Fruit fly (Drosophila melanogaster) whole organism, embryonic: ENCODE results near the gene CG34134.

ENCODE experiments used
- Atf6 ChIP-seq: fragments of 200-800 bp; sonication (Bioruptor generic); IDR thresholded peaks from 2 replicates; pipeline ENCODE4 v1.3.6; 2022; ENCODE audit warnings: missing biosample characterization, missing genetic modification characterization
- Awh ChIP-seq: fragments of 200-800 bp; sonication (Bioruptor generic); IDR thresholded peaks from 2 replicates; pipeline ENCODE4, ENCODE4 v1.3.6; 2022; ENCODE audit warnings: missing biosample characterization, missing genetic modification characterization
- Bdp1 ChIP-seq: fragments of 200-800 bp; sonication (Bioruptor generic); optimal IDR thresholded peaks from 3 replicates; lab custom pipeline; 2016; ENCODE audit warnings: missing biosample characterization, missing genetic modification characterization
- CG10565 ChIP-seq: fragments of 200-800 bp; sonication (Bioruptor generic); optimal IDR thresholded peaks from 3 replicates; lab custom pipeline; 2016; ENCODE audit warnings: missing biosample characterization, mild to moderate bottlenecking, missing genetic modification characterization
- CG12155 ChIP-seq: fragments of 200-800 bp; sonication (Bioruptor generic); optimal IDR thresholded peaks from 3 replicates; lab custom pipeline; 2016; ENCODE audit warnings: missing biosample characterization, missing genetic modification characterization
- CG12391 ChIP-seq: fragments of 200-800 bp; sonication (Bioruptor generic); optimal IDR thresholded peaks from 3 replicates; lab custom pipeline; 2018; ENCODE audit warnings: missing biosample characterization, mild to moderate bottlenecking, missing genetic modification characterization, moderate library complexity
- CG13424 ChIP-seq: fragments of 200-800 bp; sonication (Bioruptor generic); optimal IDR thresholded peaks from 2 replicates; lab custom pipeline; 2019; ENCODE audit warnings: missing biosample characterization, mild to moderate bottlenecking, missing genetic modification characterization, moderate library complexity
- CG13775 ChIP-seq: fragments of 200-800 bp; sonication (Bioruptor generic); optimal IDR thresholded peaks from 3 replicates; lab custom pipeline; 2017; ENCODE audit warnings: missing biosample characterization, mild to moderate bottlenecking, missing genetic modification characterization
- CG15514 ChIP-seq: fragments of 200-800 bp; sonication (Bioruptor generic); optimal IDR thresholded peaks from 3 replicates; lab custom pipeline; 2017; ENCODE audit warnings: missing biosample characterization, missing genetic modification characterization, mild to moderate bottlenecking, moderate library complexity, missing genetic modification reagents
- CG1603 ChIP-seq: fragments of 200-800 bp; sonication (Bioruptor generic); optimal IDR thresholded peaks from 2 replicates; lab custom pipeline; 2019; ENCODE audit warnings: missing biosample characterization, mild to moderate bottlenecking, missing genetic modification characterization, moderate library complexity
- CG17328 ChIP-seq: fragments of 200-800 bp; sonication (Bioruptor generic); IDR thresholded peaks from 2 replicates; pipeline ENCODE4 v1.3.6; 2022; ENCODE audit warnings: missing biosample characterization, missing genetic modification characterization
- CG17829 ChIP-seq: fragments of 200-800 bp; optimal IDR thresholded peaks from 2 replicates; lab custom pipeline; 2019; ENCODE audit warnings: missing biosample characterization, mild to moderate bottlenecking, missing genetic modification characterization, moderate library complexity
- CG2120 ChIP-seq: fragments of 200-800 bp; sonication (Bioruptor generic); optimal IDR thresholded peaks from 3 replicates; lab custom pipeline; 2016; ENCODE audit warnings: missing biosample characterization, missing genetic modification characterization
- CG2199 ChIP-seq: fragments of 200-800 bp; sonication (Bioruptor generic); IDR thresholded peaks from 3 replicates; pipeline ENCODE4 v1.3.6; 2022; ENCODE audit warnings: missing biosample characterization, missing genetic modification characterization
- CG32772 ChIP-seq: fragments of 200-800 bp; sonication (Bioruptor generic); IDR thresholded peaks from 2 replicates; pipeline ENCODE4 v1.3.6; 2022; ENCODE audit warnings: missing biosample characterization, missing genetic modification characterization
- CG4360 ChIP-seq: fragments of 200-800 bp; sonication (Bioruptor generic); IDR thresholded peaks from 2 replicates; pipeline ENCODE4 v1.3.6; 2022; ENCODE audit warnings: missing biosample characterization, missing genetic modification characterization
- CG4424 ChIP-seq: fragments of 200-800 bp; sonication (Bioruptor generic); optimal IDR thresholded peaks from 3 replicates; lab custom pipeline; 2016; ENCODE audit warnings: missing biosample characterization, missing genetic modification characterization
- CG7372 ChIP-seq: fragments of 200-800 bp; sonication (Bioruptor generic); IDR thresholded peaks from 2 replicates; pipeline ENCODE4 v1.3.6; 2022; ENCODE audit warnings: missing biosample characterization, missing genetic modification characterization
- CG9609 ChIP-seq: fragments of 200-800 bp; sonication (Bioruptor generic); optimal IDR thresholded peaks from 3 replicates; lab custom pipeline; 2016; ENCODE audit warnings: missing biosample characterization, missing genetic modification characterization
- Dbx ChIP-seq: fragments of 200-800 bp; sonication (Bioruptor generic); IDR thresholded peaks from 3 replicates; pipeline ENCODE4 v1.3.6; 2022; ENCODE audit warnings: missing biosample characterization, missing genetic modification characterization
- Ets65A ChIP-seq: fragments of 200-800 bp; sonication (Bioruptor generic); peaks from one replicate; lab custom pipeline; 2016; ENCODE audit warnings: missing biosample characterization, missing genetic modification characterization
- H2.0 ChIP-seq: fragments of 200-800 bp; sonication (Bioruptor generic); IDR thresholded peaks from 2 replicates; pipeline ENCODE4 v1.3.6; 2022; ENCODE audit warnings: missing biosample characterization, missing genetic modification characterization
- HLHmδ ChIP-seq: fragments of 200-800 bp; sonication (Bioruptor generic); optimal IDR thresholded peaks from 2 replicates; lab custom pipeline; 2018; ENCODE audit warnings: missing biosample characterization, mild to moderate bottlenecking, missing genetic modification characterization, moderate library complexity
- Meics ChIP-seq: fragments of 200-800 bp; sonication (Bioruptor generic); optimal IDR thresholded peaks from 2 replicates; lab custom pipeline; 2017; ENCODE audit warnings: missing biosample characterization, mild to moderate bottlenecking, missing genetic modification characterization
- Nf-YA ChIP-seq: fragments of 200-800 bp; sonication (Bioruptor generic); IDR thresholded peaks from 2 replicates; pipeline ENCODE4 v1.3.6; 2022; ENCODE audit warnings: missing biosample characterization, missing genetic modification characterization
- Nf-YC ChIP-seq: fragments of 200-800 bp; optimal IDR thresholded peaks from 3 replicates; lab custom pipeline; 2019; ENCODE audit warnings: missing biosample characterization, mild to moderate bottlenecking, missing genetic modification characterization, moderate library complexity
- Oaz ChIP-seq: fragments of 200-800 bp; sonication (Bioruptor generic); IDR thresholded peaks from 2 replicates; pipeline ENCODE4 v1.3.6; 2022; ENCODE audit warnings: missing biosample characterization, missing genetic modification characterization
- Oli ChIP-seq: fragments of 200-800 bp; sonication (Bioruptor generic); optimal IDR thresholded peaks from 2 replicates; lab custom pipeline; 2018; ENCODE audit warnings: missing biosample characterization, mild to moderate bottlenecking, missing genetic modification characterization, moderate library complexity
- PHDP ChIP-seq: fragments of 200-800 bp; sonication (Bioruptor generic); optimal IDR thresholded peaks from 3 replicates; lab custom pipeline; 2018; ENCODE audit warnings: missing biosample characterization, mild to moderate bottlenecking, missing genetic modification characterization, moderate library complexity
- Pdp1 ChIP-seq, 2 experiments: fragments of 200-800 bp; sonication (Bioruptor generic); optimal IDR thresholded peaks; 3 replicates each; lab custom pipeline; 2016; ENCODE audit warnings: missing biosample characterization in 2 of 2, missing genetic modification characterization in 2 of 2, mild to moderate bottlenecking in 1 of 2, moderate library complexity in 1 of 2
- Rfx ChIP-seq: fragments of 200-800 bp; sonication (Bioruptor generic); IDR thresholded peaks from 2 replicates; pipeline ENCODE4 v1.3.6; 2022; ENCODE audit warnings: missing biosample characterization, missing genetic modification characterization
- Sox102F ChIP-seq: fragments of 200-800 bp; sonication (Bioruptor generic); optimal IDR thresholded peaks from 2 replicates; lab custom pipeline; 2018; ENCODE audit warnings: missing biosample characterization, mild to moderate bottlenecking, missing genetic modification characterization, moderate library complexity
- Ssrp ChIP-seq: fragments of 200-800 bp; sonication (Bioruptor generic); optimal IDR thresholded peaks from 2 replicates; lab custom pipeline; 2018; ENCODE audit warnings: missing biosample characterization, mild to moderate bottlenecking, missing genetic modification characterization, moderate library complexity
- Tbp ChIP-seq: fragments of >200 bp; optimal IDR thresholded peaks from 2 replicates; lab custom pipeline; 2018; ENCODE audit warnings: missing biosample characterization, missing genetic modification characterization
- amos ChIP-seq: fragments of 200-800 bp; sonication (Bioruptor generic); IDR thresholded peaks from 2 replicates; pipeline ENCODE4 v1.3.6; 2022; ENCODE audit warnings: missing biosample characterization, missing genetic modification characterization; ENCODE audit not compliant: partially characterized antibody
- chinmo ChIP-seq: fragments of 200-800 bp; sonication (Bioruptor generic); IDR thresholded peaks from 4 replicates; pipeline ENCODE4 v1.3.6; 2022; ENCODE audit warnings: missing biosample characterization, missing genetic modification characterization; ENCODE audit not compliant: partially characterized antibody
- da ChIP-seq: fragments of 200-800 bp; sonication (Bioruptor generic); optimal IDR thresholded peaks from 2 replicates; lab custom pipeline; 2016; ENCODE audit warnings: missing biosample characterization, missing genetic modification characterization
- dati ChIP-seq: fragments of 200-800 bp; sonication (Bioruptor generic); IDR thresholded peaks from 2 replicates; pipeline ENCODE4 v1.3.6; 2022; ENCODE audit warnings: missing biosample characterization, missing genetic modification characterization
- ftz-f1 ChIP-seq: fragments of 200-800 bp; sonication (Bioruptor generic); optimal IDR thresholded peaks from 2 replicates; lab custom pipeline; 2016; ENCODE audit warnings: missing biosample characterization, missing genetic modification characterization
- gce ChIP-seq: fragments of 200-800 bp; sonication (Bioruptor generic); IDR thresholded peaks from 3 replicates; pipeline ENCODE4 v1.3.6; 2022; ENCODE audit warnings: missing biosample characterization, missing genetic modification characterization
- gsb-n ChIP-seq: fragments of 200-800 bp; sonication (Bioruptor generic); optimal IDR thresholded peaks from 3 replicates; lab custom pipeline; 2018; ENCODE audit warnings: missing biosample characterization, mild to moderate bottlenecking, missing genetic modification characterization
- kah ChIP-seq: fragments of 200-800 bp; sonication (Bioruptor generic); optimal IDR thresholded peaks from 2 replicates; lab custom pipeline; 2018; ENCODE audit warnings: missing biosample characterization, mild to moderate bottlenecking, missing genetic modification characterization
- maf-S ChIP-seq: fragments of 200-800 bp; sonication (Bioruptor generic); optimal IDR thresholded peaks from 2 replicates; lab custom pipeline; 2016; ENCODE audit warnings: missing biosample characterization, missing genetic modification characterization
- nmo ChIP-seq: fragments of 200-800 bp; sonication (Bioruptor generic); optimal IDR thresholded peaks from 2 replicates; lab custom pipeline; 2018; ENCODE audit warnings: missing biosample characterization, mild to moderate bottlenecking, missing genetic modification characterization, moderate library complexity
- phol ChIP-seq: fragments of 200-800 bp; sonication (Bioruptor generic); optimal IDR thresholded peaks from 3 replicates; lab custom pipeline; 2018; ENCODE audit warnings: missing biosample characterization, mild to moderate bottlenecking, missing genetic modification characterization, moderate library complexity
- prd ChIP-seq, 3 experiments: fragments of >200 bp in 2 of 3; fragments of 200-800 bp in 1 of 3; sonication (Bioruptor generic) in 1 of 3; optimal IDR thresholded peaks in 2 of 3; IDR thresholded peaks in 1 of 3; 2 replicates in 2 of 3; 3 replicates in 1 of 3; pipeline versions ENCODE4 v1.3.6 to Lab custom; 2017 to 2022; ENCODE audit warnings: missing biosample characterization in 1 of 3, missing genetic modification characterization in 1 of 3
- slbo ChIP-seq: fragments of 200-800 bp; sonication (Bioruptor generic); IDR thresholded peaks from 2 replicates; pipeline ENCODE4 v1.3.6; 2022; ENCODE audit warnings: missing biosample characterization, missing genetic modification characterization
- sqz ChIP-seq: fragments of 200-800 bp; sonication (Bioruptor generic); optimal IDR thresholded peaks from 3 replicates; lab custom pipeline; 2018; ENCODE audit warnings: missing biosample characterization, mild to moderate bottlenecking, missing genetic modification characterization
- tgo ChIP-seq: fragments of 200-800 bp; sonication (Bioruptor generic); IDR thresholded peaks from 3 replicates; pipeline ENCODE4 v1.3.6; 2022; ENCODE audit warnings: missing biosample characterization, missing genetic modification characterization
- tio ChIP-seq: fragments of 200-800 bp; sonication (Bioruptor generic); optimal IDR thresholded peaks from 2 replicates; lab custom pipeline; 2017; ENCODE audit warnings: missing biosample characterization, missing genetic modification characterization, inconsistent platforms
- z ChIP-seq: fragments of 200-800 bp; sonication (Bioruptor generic); IDR thresholded peaks from 3 replicates; pipeline ENCODE4 v1.3.6; 2022; ENCODE audit warnings: missing biosample characterization, missing genetic modification characterization

The CG34134 gene

DNA sequence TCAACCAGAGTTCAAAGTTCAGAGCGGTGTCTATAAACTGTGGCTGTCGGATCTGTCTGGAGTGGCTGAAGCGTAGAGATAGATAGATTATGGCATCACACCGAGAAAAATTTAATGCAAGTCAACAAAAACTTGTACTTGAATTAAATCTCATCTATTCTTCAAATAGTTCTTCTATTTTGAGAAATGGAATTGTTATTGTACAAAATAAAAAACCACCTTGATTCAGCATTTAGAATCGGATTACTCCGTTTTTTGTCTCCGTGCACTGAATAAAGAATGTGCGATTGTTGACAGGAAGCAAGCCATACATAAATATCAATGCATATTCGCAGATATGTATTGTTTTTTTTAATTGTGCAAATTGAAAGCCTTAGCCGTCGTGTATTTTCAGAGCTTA is 39.0 kb upstream of the CG34134 start (continued):
- TF ChIP-seq CG2199 (GFP tag; lab: Robert Waterston, UW) (no peak), CG13424 (tag; lab: Kevin White, UChicago) (no peak), maf-S (GFP tag; lab: Kevin White, UChicago) (no peak), ftz-f1 (GFP tag; lab: Kevin White, UChicago) (no peak), Sox102F (peak; percentile 33), Meics (GFP tag; lab: Kevin White, UChicago) (peak; percentile 6), tgo (GFP tag; lab: Robert Waterston, UW) (peak; percentile 34; the same call in 2 of the 3 replicates), phol (tag; lab: Kevin White, UChicago) (peak; percentile 18), CG13775 (GFP tag; lab: Kevin White, UChicago) (peak; percentile 10), Oaz (GFP tag; lab: Robert Waterston, UW) (no peak), CG4360 (GFP tag; lab: Robert Waterston, UW) (no peak), dati (GFP tag; lab: Robert Waterston, UW) (0 out of 2 replicates have a peak, but pooled peaks have one; percentile 30), z (no peak), chinmo (GFP tag; lab: Robert Waterston, UW) (no peak), Pdp1 (GFP tag; optimal IDR thresholded peaks at IDR 0.05; lab: Kevin White, UChicago) (peak in 1 of 2 experiments; percentile 76), PHDP (tag; lab: Kevin White, UChicago) (no peak), Bdp1 (GFP tag; lab: Kevin White, UChicago) (no peak), sqz (GFP tag; lab: Kevin White, UChicago) (no peak), CG12391 (tag; lab: Kevin White, UChicago) (peak; percentile 38), CG15514 (GFP tag; lab: Kevin White, UChicago) (no peak), HLHmδ (GFP tag; lab: Kevin White, UChicago) (no peak), gsb-n (tag; lab: Kevin White, UChicago) (no peak), CG17328 (peak; percentile 62; the same call in 1 of the 2 replicates), Dbx (0 out of 3 replicates have a peak, but pooled peaks have one; percentile 20), H2.0 (no peak), Rfx (GFP tag; lab: Robert Waterston, UW) (peak; percentile 53), gce (GFP tag; lab: Robert Waterston, UW) (no peak), CG9609 (GFP tag; lab: Kevin White, UChicago) (peak; percentile 6), CG10565 (no peak), Nf-YA (GFP tag; lab: Robert Waterston, UW) (no peak), prd (optimal IDR thresholded peaks at IDR 0.05; lab: Kevin White, UChicago) (no peak), prd (GFP tag; IDR thresholded peaks at IDR 0.05; lab: Robert Waterston, UW) (peak; percentile 73), Nf-YC (tag; lab: Kevin White, UChicago) (no peak), nmo (peak; percentile 32), Oli (tag; lab: Kevin White, UChicago) (peak; percentile 31), Ets65A (GFP tag; lab: Kevin White, UChicago) (peak; percentile 83), Ssrp (tag; lab: Kevin White, UChicago) (no peak), CG2120 (GFP tag; lab: Kevin White, UChicago) (peak; percentile 54), CG1603 (tag; lab: Kevin White, UChicago) (peak; percentile 13), CG12155 (no peak), Atf6 (GFP tag; lab: Robert Waterston, UW) (peak; percentile 60; the same call in 1 of the 2 replicates), CG17829 (no peak), slbo (peak; percentile 68), tio (GFP tag; lab: Kevin White, UChicago) (no peak), Awh (GFP tag; lab: Robert Waterston, UW) (no peak), Tbp (no peak), kah (GFP tag; lab: Kevin White, UChicago) (no peak), amos (GFP tag; lab: Robert Waterston, UW) (no peak), CG4424 (no peak), CG7372 (GFP tag; lab: Robert Waterston, UW) (no peak), CG32772 (GFP tag; lab: Robert Waterston, UW) (no peak), da (GFP tag; lab: Kevin White, UChicago) (no peak)
